Worm (Caenorhabditis elegans): Measurements from ENCODE around the gene R02F11.2.
A peak's percentile ranks its signal among the peaks of the same experiment; 100 is the strongest.

The R02F11.2 gene

DNA sequence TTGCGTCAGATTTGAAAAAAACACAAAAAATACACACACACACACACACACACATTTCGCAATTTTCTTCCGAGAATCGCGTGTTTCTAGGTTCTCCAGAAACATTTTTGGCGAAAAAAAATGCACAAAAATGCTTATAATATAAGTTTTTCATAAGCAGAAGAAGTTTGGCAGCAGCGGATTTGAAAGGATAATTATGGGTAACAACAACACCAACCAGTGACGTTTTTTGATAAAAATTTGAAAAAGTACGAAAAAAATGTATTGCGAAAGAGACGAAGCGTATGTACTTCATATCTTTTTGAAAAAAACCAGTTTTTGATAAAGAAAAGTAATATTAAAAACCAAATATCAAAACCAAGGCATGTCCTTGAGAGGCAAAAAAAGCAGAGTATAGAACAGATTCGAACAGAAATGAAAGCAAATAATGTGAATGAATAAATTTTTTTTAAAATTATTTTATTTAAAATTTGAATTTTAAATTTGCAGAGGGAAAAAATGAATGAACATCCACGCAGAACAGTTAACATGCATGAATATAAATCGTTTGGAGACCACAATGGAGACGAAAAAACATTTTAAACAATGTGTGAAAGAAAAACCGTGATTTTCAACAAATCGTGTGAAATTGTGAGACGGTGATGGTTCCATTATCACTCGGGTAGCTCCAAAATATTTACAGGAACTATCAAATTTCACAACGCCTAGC is 29.4 kb downstream of the R02F11.2 start:
- no peak for TF ChIP-seq unc-39 (tag; optimal IDR thresholded peaks at IDR 0.05)
- 0 out of 2 replicates have a peak, but pooled peaks have one; percentile 24 for TF ChIP-seq Y48G9A.11 (GFP tag; IDR thresholded peaks at IDR 0.05)
- peak; percentile 40; the same call in 1 of the 2 replicates for TF ChIP-seq arid-1 (GFP tag; conservative IDR thresholded peaks at IDR 0.05)
- TF ChIP-seq nhr-111 (GFP tag; optimal IDR thresholded peaks at IDR 0.05): peak; percentile 36
- TF ChIP-seq nhr-102 (tag; optimal IDR thresholded peaks at IDR 0.05): peak; percentile 69
- no peak for TF ChIP-seq D1046.2 (GFP tag; IDR thresholded peaks at IDR 0.05)
- no peak for TF ChIP-seq daf-12 (tag; optimal IDR thresholded peaks at IDR 0.05)
- TF ChIP-seq madf-5 (GFP tag; IDR thresholded peaks at IDR 0.05): peak in 1 of 2 experiments; percentile 17; a peak in 1 of 4 replicates
- no peak for TF ChIP-seq nhr-6 (tag; optimal IDR thresholded peaks at IDR 0.05)
- TF ChIP-seq Y75B8A.6 (GFP tag; IDR thresholded peaks at IDR 0.05): 0 out of 2 replicates have a peak, but pooled peaks have one; percentile 50
- no peak for TF ChIP-seq skn-1 (tag; optimal IDR thresholded peaks at IDR 0.05)
- no peak for TF ChIP-seq egl-27 (tag; optimal IDR thresholded peaks at IDR 0.05)
- peak in 1 of 2 experiments; percentile 67 for TF ChIP-seq hif-1 (tag; optimal IDR thresholded peaks at IDR 0.05)
- TF ChIP-seq cey-2 (tag; optimal IDR thresholded peaks at IDR 0.05; ENCODE audit: borderline replicate concordance, insufficient read depth): no peak
- no peak for TF ChIP-seq tag-97 (GFP tag; IDR thresholded peaks at IDR 0.05)
- peak; percentile 4 for TF ChIP-seq aha-1 (tag)
- TF ChIP-seq vab-7 (GFP tag; IDR thresholded peaks at IDR 0.05): no peak
- no peak for TF ChIP-seq rbr-2 (tag; optimal IDR thresholded peaks at IDR 0.05)
- peak; percentile 54 for TF ChIP-seq gei-8 (GFP tag; optimal IDR thresholded peaks at IDR 0.05)
- no peak for TF ChIP-seq nhr-237 (tag; optimal IDR thresholded peaks at IDR 0.05)
- no peak for TF ChIP-seq snpc-4 (tag; optimal IDR thresholded peaks at IDR 0.05)
- TF ChIP-seq unc-62 (GFP tag; optimal IDR thresholded peaks at IDR 0.05 in 1 of 2): no peak
- no peak for TF ChIP-seq unc-62 (tag; optimal IDR thresholded peaks at IDR 0.05)
- TF ChIP-seq duxl-1 (tag; optimal IDR thresholded peaks at IDR 0.05; ENCODE audit: poor library complexity): peak; percentile 48
- TF ChIP-seq lsy-2 (tag; optimal IDR thresholded peaks at IDR 0.05): peak in 1 of 2 experiments; percentile 45
- TF ChIP-seq set-16 (GFP tag; IDR thresholded peaks at IDR 0.05): no peak
- TF ChIP-seq fos-1 (tag; optimal IDR thresholded peaks at IDR 0.05): no peak
- TF ChIP-seq dve-1 (tag; optimal IDR thresholded peaks at IDR 0.05; ENCODE audit: insufficient read depth): peak; percentile 60
- TF ChIP-seq T20F7.1 (GFP tag; optimal IDR thresholded peaks at IDR 0.05): peak; percentile 77
- TF ChIP-seq nhr-48 (tag; optimal IDR thresholded peaks at IDR 0.05): peak; percentile 0
- no peak for TF ChIP-seq ceh-20 (GFP tag; IDR thresholded peaks at IDR 0.05)
- no peak for TF ChIP-seq fkh-10 (GFP tag; optimal IDR thresholded peaks at IDR 0.05)
- TF ChIP-seq mep-1 (tag; optimal IDR thresholded peaks at IDR 0.05): peak; percentile 80
- no peak for TF ChIP-seq Y105C5A.15 (GFP tag; IDR thresholded peaks at IDR 0.05)
- no peak for TF ChIP-seq ceh-62 (tag; optimal IDR thresholded peaks at IDR 0.05)
- TF ChIP-seq ces-1 (GFP tag; optimal IDR thresholded peaks at IDR 0.05): no peak
- no peak for TF ChIP-seq madf-9 (GFP tag; conservative IDR thresholded peaks at IDR 0.05)
- no peak for TF ChIP-seq attf-4 (tag; optimal IDR thresholded peaks at IDR 0.05)
- no peak for TF ChIP-seq jun-1 (tag; optimal IDR thresholded peaks at IDR 0.05)
- TF ChIP-seq lin-13 (GFP tag; optimal IDR thresholded peaks at IDR 0.05): peak; percentile 34
- no peak for TF ChIP-seq nhr-25 (tag; optimal IDR thresholded peaks at IDR 0.05; ENCODE audit: borderline replicate concordance, insufficient read depth)
- TF ChIP-seq spr-1 (tag; optimal IDR thresholded peaks at IDR 0.05): peak; percentile 34
- no peak for TF ChIP-seq sdz-12 (GFP tag; optimal IDR thresholded peaks at IDR 0.05)
- TF ChIP-seq F49E8.2 (tag; optimal IDR thresholded peaks at IDR 0.05; ENCODE audit: borderline replicate concordance): peak; percentile 23
- TF ChIP-seq lin-38 (GFP tag; IDR thresholded peaks at IDR 0.05): peak; percentile 55
- TF ChIP-seq nhr-42 (GFP tag; IDR thresholded peaks at IDR 0.05): peak; percentile 47; the same call in 1 of the 2 replicates
- no peak for TF ChIP-seq ceh-82 (tag; optimal IDR thresholded peaks at IDR 0.05)
- TF ChIP-seq ceh-44 (GFP tag; IDR thresholded peaks at IDR 0.05): no peak
- no peak for TF ChIP-seq php-3 (GFP tag; IDR thresholded peaks at IDR 0.05)
- TF ChIP-seq nhr-77 (tag; optimal IDR thresholded peaks at IDR 0.05): no peak

Data from whole organism, L4 larva.